Fruit fly (Drosophila melanogaster): ENCODE measurements around the gene CG4570.

DNA sequence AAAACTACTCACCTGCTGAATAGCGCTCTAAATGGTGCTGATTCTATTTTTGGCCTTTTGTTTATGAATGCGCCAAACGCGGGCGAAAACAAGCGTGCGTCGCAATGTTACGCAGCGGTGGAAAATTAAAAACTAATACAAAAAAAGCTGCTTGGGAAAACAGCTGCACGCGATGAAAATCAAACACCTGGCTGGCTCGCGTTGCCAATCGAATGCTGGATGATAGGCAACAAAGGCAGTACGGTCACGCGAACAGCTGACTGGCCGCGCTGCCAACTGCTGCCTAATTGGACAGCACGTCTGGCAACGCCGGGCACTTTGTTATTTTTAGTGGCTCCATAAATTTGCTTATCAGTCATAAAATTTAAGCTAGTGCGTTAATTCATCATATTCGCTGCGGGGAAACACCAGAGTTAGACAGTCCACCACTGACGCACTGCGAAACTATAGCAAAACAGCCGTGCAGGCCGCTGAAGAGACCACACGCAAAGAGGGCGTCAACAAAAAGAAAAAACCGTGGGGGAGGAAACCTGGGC lies 11.9 kb downstream of the CG4570 start, which contains the start of the genes SelR and Tsp86D:
- TF ChIP-seq CG4318 (GFP tag; optimal IDR thresholded peaks at IDR 0.05) (no peak), dac (GFP tag; optimal IDR thresholded peaks at IDR 0.05) (no peak), Met (GFP tag; optimal IDR thresholded peaks at IDR 0.05) (no peak), CG7368 (GFP tag; optimal IDR thresholded peaks at IDR 0.05) (no peak), cyc (GFP tag; optimal IDR thresholded peaks at IDR 0.05) (no peak), fd85E (GFP tag; optimal IDR thresholded peaks at IDR 0.05) (no peak), Gug (GFP tag; IDR thresholded peaks at IDR 0.05) (no peak)

Data from whole organism, prepupa.